Worm (Caenorhabditis elegans): ENCODE measurements around the gene F23H11.4.

- TF ChIP-seq lin-39 (tag; optimal IDR thresholded peaks at IDR 0.05) (no peak), nhr-11 (tag; optimal IDR thresholded peaks at IDR 0.05) (no peak), crh-2 (tag; optimal IDR thresholded peaks at IDR 0.05) (peak; percentile 90), ceh-82 (tag; optimal IDR thresholded peaks at IDR 0.05) (no peak), mbf-1 (tag; optimal IDR thresholded peaks at IDR 0.05) (no peak), elt-3 (tag; optimal IDR thresholded peaks at IDR 0.05) (no peak), nhr-6 (tag; optimal IDR thresholded peaks at IDR 0.05) (peak; percentile 53), nhr-237 (tag; optimal IDR thresholded peaks at IDR 0.05) (no peak), nhr-77 (tag; optimal IDR thresholded peaks at IDR 0.05) (no peak), egl-27 (tag; optimal IDR thresholded peaks at IDR 0.05) (no peak), ztf-4 (tag; optimal IDR thresholded peaks at IDR 0.05) (peak; percentile 23), ztf-11 (tag; optimal IDR thresholded peaks at IDR 0.05) (no peak), unc-55 (GFP tag; optimal IDR thresholded peaks at IDR 0.05) (peak; percentile 93), nhr-23 (tag; optimal IDR thresholded peaks at IDR 0.05) (no peak)
Observed at ce11 chrIII:887874-888299, 19.5 kb downstream of the F23H11.4 start.

Data from whole organism, L2 larva.